Fruit fly (Drosophila melanogaster): ENCODE data around the gene CG2685.

- no peak for TF ChIP-seq usp (GFP tag; optimal IDR thresholded peaks at IDR 0.05)
- no peak for TF ChIP-seq Dll (optimal IDR thresholded peaks at IDR 0.05)
- no peak for TF ChIP-seq psq (optimal IDR thresholded peaks at IDR 0.05)
- no peak for TF ChIP-seq pan (optimal IDR thresholded peaks at IDR 0.05)
These were observed 29.3 kb downstream of the CG2685 start for dm6 chrX:2684442-2684841.

Data from whole organism.